Fruit fly (Drosophila melanogaster): ENCODE measurements around the gene CG17919.
A peak's percentile ranks its signal among the peaks of the same experiment; 100 is the strongest.

The CG17919 gene

dm6 chr3R:6352893-6353623 lies 9.2 kb downstream of the CG17919 start (continued):
- TF ChIP-seq wdn (GFP tag; IDR thresholded peaks at IDR 0.05) = no peak
- TF ChIP-seq CG9609 (GFP tag; optimal IDR thresholded peaks at IDR 0.05) = no peak
- TF ChIP-seq CG3847 (GFP tag; IDR thresholded peaks at IDR 0.05) = no peak
- TF ChIP-seq ranshi (GFP tag; IDR thresholded peaks at IDR 0.05) = no peak
- TF ChIP-seq exex (tag; optimal IDR thresholded peaks at IDR 0.05) = no peak
- no peak for TF ChIP-seq twi (tag; optimal IDR thresholded peaks at IDR 0.05)
- TF ChIP-seq sim (GFP tag; IDR thresholded peaks at IDR 0.05) = no peak
- peak; percentile 82 for TF ChIP-seq sens (GFP tag)
- TF ChIP-seq CG14965 (GFP tag; optimal IDR thresholded peaks at IDR 0.05; ENCODE audit: borderline replicate concordance) = no peak
- TF ChIP-seq Dek (tag; optimal IDR thresholded peaks at IDR 0.05) = no peak
- 0 out of 2 replicates have a peak, but pooled peaks have one; percentile 9 for TF ChIP-seq vvl (GFP tag; IDR thresholded peaks at IDR 0.05)
- no peak for TF ChIP-seq CG6254 (GFP tag; optimal IDR thresholded peaks at IDR 0.05)
- no peak for TF ChIP-seq Tbp (GFP tag; optimal IDR thresholded peaks at IDR 0.05)
- TF ChIP-seq CG2120 (GFP tag; optimal IDR thresholded peaks at IDR 0.05) = no peak
- TF ChIP-seq scrt (GFP tag; optimal IDR thresholded peaks at IDR 0.05) = no peak
- TF ChIP-seq CG14667 (GFP tag; IDR thresholded peaks at IDR 0.05) = no peak
- no peak for TF ChIP-seq Oaz (GFP tag; IDR thresholded peaks at IDR 0.05)
- TF ChIP-seq CG6683 (GFP tag; optimal IDR thresholded peaks at IDR 0.05) = no peak
- TF ChIP-seq seq (GFP tag; IDR thresholded peaks at IDR 0.05) = no peak
- TF ChIP-seq slbo (GFP tag; IDR thresholded peaks at IDR 0.05) = no peak
- TF ChIP-seq Blimp-1 (GFP tag; optimal IDR thresholded peaks at IDR 0.05) = peak; percentile 33
- no peak for TF ChIP-seq Nf-YA (GFP tag; IDR thresholded peaks at IDR 0.05)
- TF ChIP-seq Xbp1 (GFP tag; optimal IDR thresholded peaks at IDR 0.05) = peak; percentile 37
- no peak for TF ChIP-seq ro (GFP tag; IDR thresholded peaks at IDR 0.05)
- TF ChIP-seq Six4 (GFP tag; optimal IDR thresholded peaks at IDR 0.05) = no peak
- TF ChIP-seq zen2 (GFP tag; IDR thresholded peaks at IDR 0.05; ENCODE audit: partially characterized antibody) = no peak
- peak; percentile 18 for TF ChIP-seq Sry-β (GFP tag; optimal IDR thresholded peaks at IDR 0.05)
- TF ChIP-seq HLH3B (GFP tag; IDR thresholded peaks at IDR 0.05) = no peak
- TF ChIP-seq Doc3 (GFP tag; IDR thresholded peaks at IDR 0.05; ENCODE audit: partially characterized antibody) = no peak
- no peak for TF ChIP-seq NK7.1 (GFP tag; optimal IDR thresholded peaks at IDR 0.05)
- TF ChIP-seq Max (GFP tag; optimal IDR thresholded peaks at IDR 0.05) = no peak
- TF ChIP-seq CG9817 (tag; optimal IDR thresholded peaks at IDR 0.05) = no peak
- peak; percentile 32; the same call in 1 of the 2 replicates for TF ChIP-seq CG31224 (GFP tag; IDR thresholded peaks at IDR 0.05)
- no peak for TF ChIP-seq CG18011 (GFP tag; optimal IDR thresholded peaks at IDR 0.05)
- no peak for TF ChIP-seq pzg (GFP tag; optimal IDR thresholded peaks at IDR 0.05)
- no peak for TF ChIP-seq CG12299 (tag; optimal IDR thresholded peaks at IDR 0.05)
- no peak for TF ChIP-seq Hr39 (optimal IDR thresholded peaks at IDR 0.05)
- no peak for TF ChIP-seq CG32767 (GFP tag; IDR thresholded peaks at IDR 0.05)
- TF ChIP-seq CG8944 (GFP tag; optimal IDR thresholded peaks at IDR 0.05) = no peak
- TF ChIP-seq CG33213 (GFP tag; optimal IDR thresholded peaks at IDR 0.05) = no peak
- no peak for TF ChIP-seq CG15479 (GFP tag; optimal IDR thresholded peaks at IDR 0.05)
- no peak for TF ChIP-seq CG2199 (GFP tag; IDR thresholded peaks at IDR 0.05)
- no peak for TF ChIP-seq Antp (GFP tag; optimal IDR thresholded peaks at IDR 0.05)
- no peak for TF ChIP-seq mirr (GFP tag; optimal IDR thresholded peaks at IDR 0.05)
- no peak for TF ChIP-seq CG16779 (GFP tag; IDR thresholded peaks at IDR 0.05)
- peak; percentile 48 for TF ChIP-seq CG9437 (GFP tag; optimal IDR thresholded peaks at IDR 0.05)
- no peak for TF ChIP-seq cwo (GFP tag; optimal IDR thresholded peaks at IDR 0.05)
- peak; percentile 32 for TF ChIP-seq CG16815 (GFP tag; optimal IDR thresholded peaks at IDR 0.05)
- TF ChIP-seq onecut (GFP tag; IDR thresholded peaks at IDR 0.05) = no peak
- TF ChIP-seq CG13624 (GFP tag; optimal IDR thresholded peaks at IDR 0.05) = no peak
- no peak for TF ChIP-seq chn (GFP tag; optimal IDR thresholded peaks at IDR 0.05)

All from whole organism, embryonic.